Worm (Caenorhabditis elegans) whole organism, L1 larva: ENCODE results near the gene daf-11.

Experiments
- C34B4.2 ChIP-seq: sonication (generic microtip); optimal IDR thresholded peaks from 2 replicates; lab custom pipeline; 2017; ENCODE audit warnings: mild to moderate bottlenecking, missing genetic modification characterization, missing compliant biosample characterization
- F16B12.6 ChIP-seq: fragments of 150-350 bp; optimal IDR thresholded peaks from 2 replicates; lab custom pipeline; 2014; ENCODE audit warnings: missing biosample characterization, missing genetic modification characterization
- Y116A8C.19 ChIP-seq: sonication (generic microtip); optimal IDR thresholded peaks from 2 replicates; lab custom pipeline; 2016; ENCODE audit warnings: missing compliant biosample characterization, missing genetic modification characterization, borderline replicate concordance
- aly-2 ChIP-seq: fragments of 150-350 bp; optimal IDR thresholded peaks from 2 replicates; lab custom pipeline; 2014; ENCODE audit warnings: missing biosample characterization, missing genetic modification characterization
- ama-1 ChIP-seq: fragments of 150-350 bp; optimal IDR thresholded peaks from 2 replicates; lab custom pipeline; 2014
- blmp-1 ChIP-seq: fragments of 150-350 bp; optimal IDR thresholded peaks from 2 replicates; lab custom pipeline; 2014; ENCODE audit warnings: missing biosample characterization, missing genetic modification characterization
- ceh-63 ChIP-seq: fragments of 200-800 bp; sonication (Bioruptor generic); optimal IDR thresholded peaks from 2 replicates; lab custom pipeline; 2018; ENCODE audit warnings: mild to moderate bottlenecking, missing genetic modification characterization, missing compliant biosample characterization
- dpl-1 ChIP-seq, 3 experiments: fragments of 150-350 bp in 2 of 3; sonication (generic microtip) in 1 of 3; optimal IDR thresholded peaks; 2 replicates each; lab custom pipeline; 2014 to 2017; ENCODE audit warnings: missing biosample characterization in 3 of 3, missing genetic modification characterization in 3 of 3, missing genetic modification reagents in 3 of 3
- efl-1 ChIP-seq, 4 experiments: fragments of 150-350 bp; optimal IDR thresholded peaks in 3 of 4; peaks in 1 of 4; 1 replicate in 1 of 4; 2 replicates in 3 of 4; lab custom pipeline; 2014; ENCODE audit warnings: missing biosample characterization in 2 of 4, missing genetic modification characterization in 2 of 4, missing genetic modification reagents in 2 of 4
- egl-13 ChIP-seq: sonication (generic microtip); optimal IDR thresholded peaks from 2 replicates; lab custom pipeline; 2016; ENCODE audit warnings: missing genotype, missing genetic modification reagents, missing genetic modification characterization, missing compliant biosample characterization
- elt-3 ChIP-seq, 6 experiments: fragments of 150-350 bp in 1 of 6; sonication (generic microtip); optimal IDR thresholded peaks; 2 replicates each; lab custom pipeline; 2017 to 2018; ENCODE audit warnings: missing biosample characterization in 6 of 6, missing genetic modification characterization in 6 of 6, inconsistent platforms in 1 of 6
- ets-5 ChIP-seq: fragments of 200-800 bp; sonication (Bioruptor generic); IDR thresholded peaks from 2 replicates; pipeline ENCODE4 v1.3.6; 2022; ENCODE audit warnings: missing genetic modification characterization, missing compliant biosample characterization
- fkh-10 ChIP-seq: sonication (generic microtip); optimal IDR thresholded peaks from 2 replicates; lab custom pipeline; 2017; ENCODE audit warnings: missing biosample characterization, missing genetic modification reagents, missing genetic modification characterization
- fkh-4 ChIP-seq: sonication (generic microtip); optimal IDR thresholded peaks from 2 replicates; lab custom pipeline; 2016; ENCODE audit warnings: missing compliant biosample characterization, missing genetic modification characterization, borderline replicate concordance
- hlh-4 ChIP-seq: sonication (generic microtip); optimal IDR thresholded peaks from 2 replicates; lab custom pipeline; 2016; ENCODE audit warnings: mild to moderate bottlenecking, missing genetic modification characterization, missing compliant biosample characterization
- hpl-2 ChIP-seq: fragments of 150-350 bp; optimal IDR thresholded peaks from 2 replicates; lab custom pipeline; 2014; ENCODE audit warnings: missing biosample characterization, missing genetic modification reagents, missing genetic modification characterization
- irx-1 ChIP-seq: sonication (generic microtip); optimal IDR thresholded peaks from 2 replicates; lab custom pipeline; 2016; ENCODE audit warnings: missing genetic modification characterization, missing compliant biosample characterization
- lin-14 ChIP-seq: fragments of 200-800 bp; sonication (Bioruptor generic); optimal IDR thresholded peaks from 2 replicates; lab custom pipeline; 2018; ENCODE audit warnings: mild to moderate bottlenecking, missing genetic modification characterization, moderate library complexity, missing compliant biosample characterization
- lin-35 ChIP-seq, 2 experiments: fragments of 150-350 bp; optimal IDR thresholded peaks; 2 replicates each; lab custom pipeline; 2014; ENCODE audit warnings: missing biosample characterization in 2 of 2, missing genetic modification characterization in 2 of 2, missing genetic modification reagents in 2 of 2
- lin-39 ChIP-seq: fragments of 150-350 bp; optimal IDR thresholded peaks from 2 replicates; lab custom pipeline; 2014; ENCODE audit warnings: missing biosample characterization, missing genetic modification reagents, missing genetic modification characterization
- lir-3 ChIP-seq: sonication (generic microtip); optimal IDR thresholded peaks from 2 replicates; lab custom pipeline; 2016; ENCODE audit warnings: mild to moderate bottlenecking, missing genetic modification characterization, moderate library complexity, missing compliant biosample characterization; ENCODE audit not compliant: poor library complexity
- lsy-2 ChIP-seq, 2 experiments: fragments of 150-350 bp; optimal IDR thresholded peaks; 2 replicates each; lab custom pipeline; 2014; ENCODE audit warnings: missing biosample characterization in 2 of 2, missing genetic modification characterization in 2 of 2
- mdl-1 ChIP-seq, 2 experiments: fragments of 150-350 bp; optimal IDR thresholded peaks; 2 replicates each; lab custom pipeline; 2014 to 2017; ENCODE audit warnings: missing biosample characterization in 2 of 2, missing genetic modification characterization in 2 of 2, inconsistent platforms in 1 of 2
- mep-1 ChIP-seq: fragments of 150-350 bp; optimal IDR thresholded peaks from 2 replicates; lab custom pipeline; 2014; ENCODE audit warnings: missing biosample characterization, missing genetic modification characterization
- nhr-12 ChIP-seq: sonication (generic microtip); optimal IDR thresholded peaks from 2 replicates; lab custom pipeline; 2017; ENCODE audit warnings: missing biosample characterization, missing genetic modification characterization
- nhr-19 ChIP-seq: fragments of 200-800 bp; sonication (Bioruptor generic); conservative IDR thresholded peaks from 2 replicates; pipeline ENCODE4 v1.3.6; 2022; ENCODE audit warnings: missing genetic modification characterization, missing compliant biosample characterization
- nhr-71 ChIP-seq: sonication (generic microtip); optimal IDR thresholded peaks from 2 replicates; lab custom pipeline; 2016; ENCODE audit warnings: mild to moderate bottlenecking, missing genetic modification characterization, moderate library complexity, missing compliant biosample characterization
- nhr-85 ChIP-seq: sonication (generic microtip); peaks from one replicate; lab custom pipeline; 2016; ENCODE audit warnings: missing genetic modification characterization, inconsistent platforms, missing compliant biosample characterization
- pax-3 ChIP-seq: fragments of 200-800 bp; sonication (Bioruptor generic); optimal IDR thresholded peaks from 2 replicates; lab custom pipeline; 2018; ENCODE audit warnings: mild to moderate bottlenecking, missing genetic modification characterization, moderate library complexity, missing compliant biosample characterization
- snpc-4 ChIP-seq: fragments of 150-350 bp; optimal IDR thresholded peaks from 2 replicates; lab custom pipeline; 2014; ENCODE audit warnings: missing biosample characterization, missing genetic modification characterization
- tlp-1 ChIP-seq: fragments of 150-350 bp; optimal IDR thresholded peaks from 2 replicates; lab custom pipeline; 2014; ENCODE audit warnings: missing biosample characterization, missing genetic modification characterization
- unc-62 ChIP-seq: fragments of 150-350 bp; optimal IDR thresholded peaks from 2 replicates; lab custom pipeline; 2014; ENCODE audit warnings: missing biosample characterization, missing genetic modification reagents, missing genetic modification characterization
- xbp-1 ChIP-seq: sonication (generic microtip); optimal IDR thresholded peaks from 2 replicates; lab custom pipeline; 2016; ENCODE audit warnings: missing genetic modification characterization, missing compliant biosample characterization
- zag-1 ChIP-seq: fragments of 150-350 bp; optimal IDR thresholded peaks from 2 replicates; lab custom pipeline; 2014; ENCODE audit warnings: missing biosample characterization, missing genetic modification characterization
- ztf-11 ChIP-seq, 2 experiments: sonication (generic microtip); optimal IDR thresholded peaks; 2 replicates each; lab custom pipeline; 2016 to 2017; ENCODE audit warnings: missing genetic modification characterization in 2 of 2, missing biosample characterization in 1 of 2, missing compliant biosample characterization in 1 of 2

The daf-11 gene

DNA sequence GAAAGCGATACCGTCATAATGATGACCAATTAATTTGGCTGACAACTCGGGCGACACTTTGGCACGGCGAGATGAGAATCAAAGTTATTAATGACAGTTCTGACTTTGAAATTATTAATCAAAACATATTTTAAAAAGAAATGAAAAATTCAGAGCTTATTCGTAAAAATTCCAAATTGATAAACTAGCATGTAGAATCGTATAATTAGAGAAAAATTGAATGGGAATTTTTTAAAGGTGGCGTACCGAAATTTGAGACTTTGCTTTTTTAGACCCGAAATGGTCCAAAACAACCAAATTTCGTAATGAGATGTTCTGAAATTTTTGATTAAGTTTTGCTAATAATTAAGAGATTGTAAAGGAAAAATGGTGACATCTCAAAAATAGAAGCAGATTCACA, at the start of gene daf-11:
TSS of gene daf-11 (minus strand) at position 101 of the 400 bp plus-strand sequence.
- TF ChIP-seq irx-1 (tag; lab: Kevin White, UChicago) (no peak), unc-62 (GFP tag; lab: Kevin White, UChicago) (no peak), blmp-1 (tag; lab: Kevin White, UChicago) (no peak), dpl-1 (GFP tag; optimal IDR thresholded peaks at IDR 0.05; lab: Kevin White, UChicago) (no peak), ceh-63 (GFP tag; lab: Kevin White, UChicago) (no peak), tlp-1 (tag; lab: Kevin White, UChicago) (no peak), nhr-12 (tag; lab: Kevin White, UChicago) (no peak), ztf-11 (tag; optimal IDR thresholded peaks at IDR 0.05; lab: Kevin White, UChicago) (no peak), hlh-4 (tag; lab: Kevin White, UChicago) (no peak), lir-3 (tag; lab: Kevin White, UChicago) (no peak)
- TF ChIP-seq, all 84 proteins: peak for 0

ce11 chrV:11773934-11774333, 48.1 kb upstream of the daf-11 start:
- TF ChIP-seq fkh-4 (tag; lab: Kevin White, UChicago) = no peak
- TF ChIP-seq nhr-85 (tag; lab: Kevin White, UChicago) = peak; percentile 68
- TF ChIP-seq fkh-10 (GFP tag; lab: Kevin White, UChicago) = no peak
- peak; percentile 32 for TF ChIP-seq mep-1 (tag; lab: Kevin White, UChicago)
- peak; percentile 45 for TF ChIP-seq lin-14 (GFP tag; lab: Kevin White, UChicago)
- peak; percentile 54 for TF ChIP-seq blmp-1 (tag; lab: Kevin White, UChicago)
- TF ChIP-seq snpc-4 = no peak
- no peak for TF ChIP-seq ets-5
- no peak for TF ChIP-seq F16B12.6 (tag; lab: Kevin White, UChicago)
- no peak for TF ChIP-seq ztf-11 (tag; optimal IDR thresholded peaks at IDR 0.05; lab: Kevin White, UChicago)
- TF ChIP-seq lsy-2 (tag; optimal IDR thresholded peaks at IDR 0.05; lab: Kevin White, UChicago) = peak in 1 of 2 experiments; percentile 40
- peak in 1 of 6 experiments; percentile 13 for TF ChIP-seq elt-3 (tag; optimal IDR thresholded peaks at IDR 0.05; lab: Kevin White, UChicago)

ce11 chrV:11773420-11773819, 47.5 kb upstream of the daf-11 start, which contains the start of gene bus-18:
Gene bus-18, plus strand, starts transcription at chrV:11773720.
- TF ChIP-seq lsy-2 (tag; optimal IDR thresholded peaks at IDR 0.05; lab: Kevin White, UChicago) (no peak), lin-39 (no peak), xbp-1 (tag; lab: Kevin White, UChicago) (peak; percentile 12), aly-2 (tag; lab: Kevin White, UChicago) (no peak), lir-3 (tag; lab: Kevin White, UChicago) (no peak), blmp-1 (tag; lab: Kevin White, UChicago) (peak; percentile 42), egl-13 (tag; lab: Kevin White, UChicago) (no peak)

DNA sequence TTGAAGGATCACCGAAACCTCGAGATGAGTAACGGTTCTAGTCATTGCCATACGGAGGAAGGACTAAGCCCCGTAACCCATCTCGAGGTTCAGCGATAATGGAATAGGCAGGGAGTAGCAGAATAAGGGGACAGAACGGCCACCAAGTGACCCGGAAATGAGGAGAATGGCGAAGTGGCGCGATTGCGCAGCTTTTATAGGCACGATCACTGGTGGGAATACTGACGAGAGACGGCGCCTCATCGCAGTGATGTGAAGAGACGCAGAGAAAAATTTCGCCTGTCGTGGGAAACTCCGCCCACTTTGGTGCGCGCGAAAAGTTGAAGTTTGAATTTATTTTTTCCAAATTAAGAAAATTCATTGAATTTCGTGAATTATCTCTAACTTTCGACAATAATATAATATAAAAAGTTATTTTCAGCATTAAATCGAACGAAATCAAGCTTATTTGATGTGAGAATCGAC, 44.2 kb upstream of the daf-11 start, which contains the start of gene F55A11.4:
TSS of gene F55A11.4 (plus strand) at position 415 of the 465 bp plus-strand sequence.
- TF ChIP-seq nhr-19 (GFP tag; lab: Robert Waterston, UW) (no peak), Y116A8C.19 (tag; lab: Kevin White, UChicago) (no peak), C34B4.2 (tag; lab: Kevin White, UChicago) (no peak), zag-1 (tag; lab: Kevin White, UChicago) (no peak), nhr-71 (peak; percentile 9), dpl-1 (GFP tag; optimal IDR thresholded peaks at IDR 0.05; lab: Kevin White, UChicago) (peak; percentile 27 to 48 (median 46)), lin-35 (GFP tag; optimal IDR thresholded peaks at IDR 0.05; lab: Kevin White, UChicago) (peak in 1 of 2 experiments; percentile 43), blmp-1 (tag; lab: Kevin White, UChicago) (peak; percentile 35), lsy-2 (tag; optimal IDR thresholded peaks at IDR 0.05; lab: Kevin White, UChicago) (peak in 1 of 2 experiments; percentile 29), mdl-1 (tag; optimal IDR thresholded peaks at IDR 0.05; lab: Kevin White, UChicago) (no peak), efl-1 (optimal IDR thresholded peaks at IDR 0.05; lab: Kevin White, UChicago) (peak in 1 of 2 experiments; percentile 42), efl-1 (GFP tag; optimal IDR thresholded peaks at IDR 0.05 in 1 of 2; lab: Kevin White, UChicago) (peak; percentile 50 to 92), nhr-85 (tag; lab: Kevin White, UChicago) (peak; percentile 52), ama-1 (lab: Kevin White, UChicago) (no peak), pax-3 (tag; lab: Kevin White, UChicago) (no peak), F16B12.6 (tag; lab: Kevin White, UChicago) (no peak), hpl-2 (GFP tag; lab: Kevin White, UChicago) (no peak)
- TF ChIP-seq, all 84 proteins: peak for 7
